Fruit fly (Drosophila melanogaster): ENCODE data around the gene kipf.

Gene kipf

DNA sequence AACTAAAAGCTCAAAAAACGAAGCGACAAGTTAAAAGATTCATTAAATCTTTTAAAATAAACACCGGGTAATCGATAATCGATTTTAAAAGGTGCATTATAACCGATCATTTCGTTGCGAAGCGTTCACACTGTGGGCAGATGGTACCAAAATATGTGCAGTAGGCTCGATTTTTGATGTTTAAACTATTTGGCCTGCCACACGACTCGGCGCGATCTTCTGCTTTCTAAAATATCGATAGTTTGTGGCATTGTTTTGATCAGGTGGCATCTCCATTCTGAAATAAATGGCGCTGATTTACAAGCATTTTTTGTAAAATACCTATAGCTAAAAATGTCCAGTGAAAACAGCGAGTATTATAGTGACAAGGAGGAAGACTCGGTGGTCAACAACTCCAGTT is 6.5 kb downstream of the kipf start, which contains the start of the genes CG10445 and lds (continued):
- TF ChIP-seq hth (optimal IDR thresholded peaks at IDR 0.05) (no peak), CG9727 (GFP tag; optimal IDR thresholded peaks at IDR 0.05) (no peak), NfI (GFP tag; optimal IDR thresholded peaks at IDR 0.05) (no peak), Adf1 (GFP tag; IDR thresholded peaks at IDR 0.05) (no peak), wdn (GFP tag; IDR thresholded peaks at IDR 0.05) (no peak), Dfd (GFP tag; optimal IDR thresholded peaks at IDR 0.05) (no peak), ken (GFP tag; IDR thresholded peaks at IDR 0.05) (no peak), Mes4 (GFP tag; optimal IDR thresholded peaks at IDR 0.05) (no peak), CG1024 (GFP tag; IDR thresholded peaks at IDR 0.05) (no peak), vvl (GFP tag; IDR thresholded peaks at IDR 0.05) (peak; percentile 41; the same call in 1 of the 2 replicates), Atf-2 (GFP tag; optimal IDR thresholded peaks at IDR 0.05) (no peak), CG11560 (tag; IDR thresholded peaks at IDR 0.05) (peak; percentile 72; the same call in 2 of the 3 replicates), CG30403 (GFP tag; optimal IDR thresholded peaks at IDR 0.05) (peak; percentile 18), Fer1 (GFP tag; optimal IDR thresholded peaks at IDR 0.05) (no peak), CG11456 (GFP tag; IDR thresholded peaks at IDR 0.05) (no peak), BEAF-32 (GFP tag; optimal IDR thresholded peaks at IDR 0.05) (peak; percentile 85), knrl (GFP tag; IDR thresholded peaks at IDR 0.05; ENCODE audit: partially characterized antibody) (peak; percentile 89), unpg (GFP tag; optimal IDR thresholded peaks at IDR 0.05) (no peak), CG12391 (tag; optimal IDR thresholded peaks at IDR 0.05) (no peak), Fer2 (tag; optimal IDR thresholded peaks at IDR 0.05) (no peak), h (optimal IDR thresholded peaks at IDR 0.05) (no peak), ab (GFP tag; optimal IDR thresholded peaks at IDR 0.05) (no peak), CG4617 (GFP tag; optimal IDR thresholded peaks at IDR 0.05; ENCODE audit: borderline replicate concordance) (peak; percentile 75), CG3281 (GFP tag; optimal IDR thresholded peaks at IDR 0.05) (no peak), CG43689 (GFP tag; IDR thresholded peaks at IDR 0.05) (no peak), dysf (GFP tag; IDR thresholded peaks at IDR 0.05) (no peak), repo (GFP tag; optimal IDR thresholded peaks at IDR 0.05) (no peak), CG6272 (GFP tag; IDR thresholded peaks at IDR 0.05) (no peak), dmrt11E (tag; optimal IDR thresholded peaks at IDR 0.05) (no peak), CG16779 (GFP tag; IDR thresholded peaks at IDR 0.05) (no peak), Opbp (GFP tag; IDR thresholded peaks at IDR 0.05; ENCODE audit: partially characterized antibody) (peak; percentile 91), Optix (GFP tag; IDR thresholded peaks at IDR 0.05) (no peak), nmo (GFP tag; optimal IDR thresholded peaks at IDR 0.05) (peak; percentile 57), Hmr (GFP tag; optimal IDR thresholded peaks at IDR 0.05) (no peak), CG8089 (GFP tag; optimal IDR thresholded peaks at IDR 0.05) (no peak), pum (GFP tag; optimal IDR thresholded peaks at IDR 0.05) (no peak), abd-A (tag; optimal IDR thresholded peaks at IDR 0.05) (no peak), CG12104 (GFP tag; optimal IDR thresholded peaks at IDR 0.05) (no peak), sna (GFP tag; IDR thresholded peaks at IDR 0.05; ENCODE audit: partially characterized antibody) (peak; percentile 90), Hsf (GFP tag; optimal IDR thresholded peaks at IDR 0.05) (no peak), her (GFP tag; optimal IDR thresholded peaks at IDR 0.05) (peak; percentile 1), row (GFP tag; IDR thresholded peaks at IDR 0.05) (peak; percentile 76), fru (optimal IDR thresholded peaks at IDR 0.05) (no peak), cas (GFP tag; IDR thresholded peaks at IDR 0.05) (no peak), ewg (GFP tag; optimal IDR thresholded peaks at IDR 0.05) (no peak), CG5953 (GFP tag; IDR thresholded peaks at IDR 0.05) (no peak), CG16815 (GFP tag; optimal IDR thresholded peaks at IDR 0.05) (no peak), CG18262 (tag; optimal IDR thresholded peaks at IDR 0.05) (no peak), CG13287 (GFP tag; IDR thresholded peaks at IDR 0.05; ENCODE audit: partially characterized antibody) (peak; percentile 93), wek (GFP tag; optimal IDR thresholded peaks at IDR 0.05) (no peak), Rx (GFP tag; IDR thresholded peaks at IDR 0.05) (no peak), pfk (GFP tag; optimal IDR thresholded peaks at IDR 0.05) (no peak), dimm (GFP tag; IDR thresholded peaks at IDR 0.05) (no peak)
